Fruit fly (Drosophila melanogaster): ENCODE measurements around the gene CG31454.
A peak's percentile ranks its signal among the peaks of the same experiment; 100 is the strongest.

The CG31454 gene

DNA sequence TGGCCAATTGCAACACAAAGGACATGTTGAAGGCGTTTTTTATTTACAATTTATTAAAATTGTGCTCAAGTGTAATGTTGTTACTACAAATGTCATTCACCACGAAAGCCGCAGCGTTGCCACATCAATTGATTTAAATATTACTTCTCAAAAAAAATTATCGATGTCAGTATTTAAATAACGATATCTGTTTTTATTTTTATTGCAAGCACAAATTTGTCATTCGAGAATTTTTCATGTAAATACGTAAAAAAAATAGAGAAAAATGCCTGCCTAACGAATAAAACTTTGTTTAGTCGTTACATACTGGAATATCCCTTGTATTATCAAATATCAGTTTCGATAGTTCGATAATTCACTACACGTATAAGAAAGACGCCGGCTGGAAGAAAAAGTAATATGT lies 41.0 kb downstream of the CG31454 start, which contains the start of the genes mRpS18A and CG31460 (continued):
- TF ChIP-seq Mio (GFP tag; optimal IDR thresholded peaks at IDR 0.05) = no peak
- peak; percentile 89 for TF ChIP-seq fru (GFP tag; optimal IDR thresholded peaks at IDR 0.05)

DNA sequence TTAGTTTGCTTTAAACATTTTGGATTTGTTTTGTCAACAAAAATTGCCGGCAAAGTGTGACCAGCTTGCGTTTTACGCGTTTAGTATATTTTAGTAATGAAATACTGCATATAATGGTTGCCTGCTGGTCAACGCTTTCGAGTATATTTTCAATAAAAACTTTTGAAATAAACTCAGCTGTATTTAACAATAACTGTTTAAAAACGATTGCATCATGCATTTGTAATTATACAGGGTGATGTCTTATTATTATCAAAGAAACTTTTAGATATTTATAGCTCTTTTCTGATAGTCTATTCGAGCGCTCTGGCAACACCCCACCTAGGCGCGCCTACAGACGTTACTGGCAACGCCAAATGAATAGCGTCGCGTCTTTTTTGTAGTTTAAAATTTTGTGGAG lies 42.3 kb downstream of the CG31454 start, which contains the start of gene Cenp-C:
Gene Cenp-C, plus strand, starts transcription at position 332 of the 400 bp plus-strand sequence.
- TF ChIP-seq Abd-B (GFP tag; optimal IDR thresholded peaks at IDR 0.05) = no peak
- no peak for TF ChIP-seq br (GFP tag; optimal IDR thresholded peaks at IDR 0.05)
- no peak for TF ChIP-seq CG32264 (GFP tag; optimal IDR thresholded peaks at IDR 0.05)
- TF ChIP-seq psq (GFP tag; optimal IDR thresholded peaks at IDR 0.05) = no peak
- no peak for TF ChIP-seq fru (GFP tag; optimal IDR thresholded peaks at IDR 0.05)
- TF ChIP-seq woc (GFP tag; optimal IDR thresholded peaks at IDR 0.05) = no peak
- TF ChIP-seq Rel (GFP tag; optimal IDR thresholded peaks at IDR 0.05) = no peak
- no peak for TF ChIP-seq Rel (tag; optimal IDR thresholded peaks at IDR 0.05)
- TF ChIP-seq Myc (optimal IDR thresholded peaks at IDR 0.05) = no peak
- no peak for TF ChIP-seq tai (GFP tag; optimal IDR thresholded peaks at IDR 0.05)
- peak in 1 of 2 experiments; percentile 53 for TF ChIP-seq foxo (GFP tag; optimal IDR thresholded peaks at IDR 0.05)
- no peak for TF ChIP-seq sage (GFP tag; optimal IDR thresholded peaks at IDR 0.05)
- TF ChIP-seq rgr (GFP tag; optimal IDR thresholded peaks at IDR 0.05) = peak; percentile 36
- TF ChIP-seq Dif (GFP tag; optimal IDR thresholded peaks at IDR 0.05; ENCODE audit: partially characterized antibody) = no peak
- no peak for TF ChIP-seq h (GFP tag; optimal IDR thresholded peaks at IDR 0.05)
- peak; percentile 51 for TF ChIP-seq Hnf4 (GFP tag; optimal IDR thresholded peaks at IDR 0.05)
- no peak for TF ChIP-seq Sp1 (GFP tag; optimal IDR thresholded peaks at IDR 0.05)
- no peak for TF ChIP-seq Dfd (GFP tag; optimal IDR thresholded peaks at IDR 0.05)
- TF ChIP-seq dl (GFP tag; optimal IDR thresholded peaks at IDR 0.05; ENCODE audit: insufficient read depth in 1 of 2, partially characterized antibody in 2 of 2) = no peak
- TF ChIP-seq pan (optimal IDR thresholded peaks at IDR 0.05) = no peak
- no peak for TF ChIP-seq Vsx2 (GFP tag; optimal IDR thresholded peaks at IDR 0.05; ENCODE audit: partially characterized antibody)
- TF ChIP-seq CG9705 (GFP tag; optimal IDR thresholded peaks at IDR 0.05) = no peak
- TF ChIP-seq Jra (GFP tag; optimal IDR thresholded peaks at IDR 0.05) = no peak
- TF ChIP-seq OdsH (GFP tag; optimal IDR thresholded peaks at IDR 0.05) = no peak
- TF ChIP-seq Mio (GFP tag; optimal IDR thresholded peaks at IDR 0.05) = no peak
- no peak for TF ChIP-seq N (GFP tag; optimal IDR thresholded peaks at IDR 0.05)
- no peak for TF ChIP-seq Hr78 (GFP tag; optimal IDR thresholded peaks at IDR 0.05)
- TF ChIP-seq ey (GFP tag; optimal IDR thresholded peaks at IDR 0.05) = peak; percentile 5
- TF ChIP-seq dsf (GFP tag; optimal IDR thresholded peaks at IDR 0.05; ENCODE audit: borderline replicate concordance) = no peak
- TF ChIP-seq HLH106 (tag; optimal IDR thresholded peaks at IDR 0.05) = peak; percentile 34
- TF ChIP-seq sv (GFP tag; optimal IDR thresholded peaks at IDR 0.05) = no peak
- no peak for TF ChIP-seq usp (GFP tag; optimal IDR thresholded peaks at IDR 0.05)
- no peak for TF ChIP-seq CrebA (GFP tag; optimal IDR thresholded peaks at IDR 0.05; ENCODE audit: borderline replicate concordance)
- no peak for TF ChIP-seq dmrt93B (GFP tag; optimal IDR thresholded peaks at IDR 0.05)
- no peak for TF ChIP-seq GATAd (GFP tag; optimal IDR thresholded peaks at IDR 0.05)

Measured in whole organism, wandering third instar larva.